Worm (Caenorhabditis elegans): ENCODE data around the gene Y48E1C.2.

ce11 chrII:13416552-13416951 is 7.8 kb upstream of the Y48E1C.2 start:
- no peak for TF ChIP-seq sea-1 (GFP tag; conservative IDR thresholded peaks at IDR 0.05)
- no peak for TF ChIP-seq F13C5.2 (tag; optimal IDR thresholded peaks at IDR 0.05)
- no peak for TF ChIP-seq tbx-11 (GFP tag; IDR thresholded peaks at IDR 0.05)

Data from whole organism, early embryonic.